Worm (Caenorhabditis elegans) whole organism, early embryonic: ENCODE data around the gene F07B7.12.

Experiments used
- B0310.2 ChIP-seq: sonication (generic microtip); optimal IDR thresholded peaks from 2 replicates; lab custom pipeline; 2016; ENCODE audit warnings: mild to moderate bottlenecking, missing genetic modification characterization, missing compliant biosample characterization
- F13C5.2 ChIP-seq: sonication (generic microtip); optimal IDR thresholded peaks from 2 replicates; lab custom pipeline; 2017; ENCODE audit warnings: mild to moderate bottlenecking, missing genetic modification characterization, inconsistent platforms, missing compliant biosample characterization
- ama-1 ChIP-seq: fragments of 150-350 bp; optimal IDR thresholded peaks from 2 replicates; lab custom pipeline; 2014
- ceh-36 ChIP-seq: sonication (generic microtip); optimal IDR thresholded peaks from 2 replicates; lab custom pipeline; 2016; ENCODE audit warnings: missing genetic modification characterization, inconsistent platforms, missing compliant biosample characterization
- ets-7 ChIP-seq: sonication (generic microtip); optimal IDR thresholded peaks from 2 replicates; lab custom pipeline; 2016; ENCODE audit warnings: missing genotype, missing genetic modification characterization, missing compliant biosample characterization
- flt-1 ChIP-seq: fragments of 200-800 bp; sonication (Bioruptor generic); IDR thresholded peaks from 2 replicates; pipeline ENCODE4 v1.3.6; 2022; ENCODE audit warnings: missing genetic modification characterization, missing compliant biosample characterization
- hmg-4 ChIP-seq: fragments of 200-800 bp; sonication (Bioruptor generic); optimal IDR thresholded peaks from 2 replicates; lab custom pipeline; 2018; ENCODE audit warnings: mild to moderate bottlenecking, missing genetic modification characterization, missing compliant biosample characterization
- hnd-1 ChIP-seq: sonication (generic microtip); optimal IDR thresholded peaks from 2 replicates; lab custom pipeline; 2016; ENCODE audit warnings: missing genetic modification characterization, missing compliant biosample characterization
- pes-1 ChIP-seq: fragments of 200-800 bp; sonication (Bioruptor generic); IDR thresholded peaks from 2 replicates; pipeline ENCODE4 v1.3.6; 2022; ENCODE audit warnings: missing genetic modification reagents, missing genetic modification characterization, missing compliant biosample characterization
- scrt-1 ChIP-seq: fragments of 200-800 bp; sonication (Bioruptor generic); IDR thresholded peaks from 2 replicates; pipeline ENCODE4 v1.3.6; 2022; ENCODE audit warnings: missing genetic modification characterization, missing compliant biosample characterization
- tbx-11 ChIP-seq: fragments of 200-800 bp; sonication (Bioruptor generic); IDR thresholded peaks from 2 replicates; pipeline ENCODE4 v1.3.6; 2022; ENCODE audit warnings: missing genetic modification characterization, missing compliant biosample characterization
- tbx-37 ChIP-seq: fragments of 200-800 bp; sonication (Bioruptor generic); conservative IDR thresholded peaks from 2 replicates; pipeline ENCODE4 v1.3.6; 2022; ENCODE audit warnings: missing genetic modification reagents, missing genetic modification characterization, missing compliant biosample characterization

- TF ChIP-seq F13C5.2 (tag; lab: Kevin White, UChicago): no peak
- TF ChIP-seq hmg-4: no peak
- no peak for TF ChIP-seq pes-1 (GFP tag; lab: Robert Waterston, UW)
- TF ChIP-seq ama-1 (lab: Kevin White, UChicago): no peak
- TF ChIP-seq ets-7: no peak
- TF ChIP-seq tbx-37 (GFP tag; lab: Robert Waterston, UW): no peak
- no peak for TF ChIP-seq flt-1
- TF ChIP-seq B0310.2 (tag; lab: Kevin White, UChicago): no peak
- no peak for TF ChIP-seq scrt-1 (GFP tag; lab: Robert Waterston, UW)
- TF ChIP-seq tbx-11 (GFP tag; lab: Robert Waterston, UW): no peak
- TF ChIP-seq ceh-36 (tag; lab: Kevin White, UChicago): no peak
- no peak for TF ChIP-seq hnd-1 (tag; lab: Kevin White, UChicago)
These were observed 42.1 kb upstream of the F07B7.12 start for ce11 chrV:8903916-8904315.
